Worm (Caenorhabditis elegans) whole organism, young adult: ENCODE measurements around the gene Y22D7AR.2.

Source experiments
- B0019.2 ChIP-seq: fragments of 200-800 bp; sonication (Bioruptor generic); conservative IDR thresholded peaks from 2 replicates; pipeline ENCODE4 v1.3.6; 2022; ENCODE audit warnings: missing genetic modification reagents, missing genetic modification characterization, missing compliant biosample characterization
- F49E8.2 ChIP-seq: sonication (generic microtip); optimal IDR thresholded peaks from 3 replicates; lab custom pipeline; 2017; ENCODE audit warnings: missing genetic modification characterization, mild to moderate bottlenecking, missing compliant biosample characterization, antibody characterized with exemption, moderate library complexity; ENCODE audit not compliant: insufficient read depth
- gei-17 ChIP-seq: fragments of 200-800 bp; sonication (Bioruptor generic); optimal IDR thresholded peaks from 2 replicates; lab custom pipeline; 2018; ENCODE audit warnings: mild to moderate bottlenecking, missing genetic modification characterization, missing compliant biosample characterization

DNA sequence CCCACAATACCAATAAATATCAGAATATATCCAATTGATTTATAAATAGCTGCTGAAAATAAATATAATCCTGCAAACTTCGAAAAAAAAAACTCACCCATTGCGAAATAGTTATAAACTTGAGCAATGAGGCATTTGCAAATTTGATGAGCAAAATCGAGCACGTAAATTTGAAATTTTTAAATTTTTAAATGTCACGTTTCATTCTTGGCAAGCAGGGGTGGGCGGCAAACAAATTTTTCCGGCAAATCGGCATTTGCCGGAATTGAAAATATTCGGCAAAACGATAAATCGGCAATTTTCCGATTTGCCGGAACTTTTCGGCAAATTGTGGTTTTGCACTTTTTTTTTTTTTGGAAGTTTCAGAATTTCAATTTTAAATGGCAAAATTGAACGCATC is 15.8 kb upstream of the Y22D7AR.2 start, which contains the start of gene Y22D7AR.14:
- TF ChIP-seq F49E8.2: no peak
- no peak for TF ChIP-seq gei-17
- no peak for TF ChIP-seq B0019.2 (GFP tag; lab: Robert Waterston, UW)
